Fruit fly (Drosophila melanogaster): ENCODE measurements around the gene CG46281.

Gene CG46281

DNA sequence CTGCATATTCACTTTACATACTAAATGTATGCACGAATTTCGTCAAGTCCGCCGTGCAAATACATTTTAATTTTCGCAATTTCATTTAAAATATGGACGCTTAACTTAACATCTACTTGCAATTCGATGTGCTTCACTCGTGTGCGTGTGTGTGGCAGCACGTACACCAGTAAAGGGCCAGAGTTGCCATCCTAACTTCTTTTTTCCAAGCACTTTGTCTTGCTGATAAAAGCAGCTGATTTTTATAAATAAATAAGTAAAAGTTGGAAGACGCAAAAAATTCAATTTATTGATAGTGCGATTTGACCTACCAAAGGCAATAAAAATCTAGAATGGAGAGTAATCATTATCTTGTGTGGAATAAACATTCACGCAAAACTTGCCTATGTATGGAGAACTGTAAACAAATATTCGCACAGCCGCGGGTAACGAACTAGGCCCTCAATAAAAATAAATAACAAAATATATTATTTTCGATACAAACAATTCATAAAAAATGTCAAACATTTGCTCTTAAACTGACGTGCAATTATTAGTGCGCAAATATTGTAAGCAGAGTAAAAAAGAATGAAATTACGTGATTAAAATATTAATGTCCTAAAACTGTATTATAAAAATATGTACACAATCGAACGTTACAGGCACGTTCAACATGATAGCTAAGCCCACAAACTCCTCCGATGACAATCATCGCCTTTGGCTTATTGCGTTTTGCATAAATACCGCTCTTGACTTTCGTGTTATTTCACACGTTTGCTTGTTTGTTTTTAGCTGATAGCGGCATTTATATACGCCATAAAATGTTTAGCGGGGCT, 47.7 kb downstream of the CG46281 start (continued):
- TF ChIP-seq fu2 (GFP tag; optimal IDR thresholded peaks at IDR 0.05) = no peak
- TF ChIP-seq CG1603 (tag; optimal IDR thresholded peaks at IDR 0.05) = no peak
- peak; percentile 53; the same call in 1 of the 2 replicates for TF ChIP-seq wdn (GFP tag; IDR thresholded peaks at IDR 0.05)
- no peak for TF ChIP-seq CG9876 (GFP tag; optimal IDR thresholded peaks at IDR 0.05)
- peak; percentile 60 for TF ChIP-seq fd96Cb (tag; optimal IDR thresholded peaks at IDR 0.05)
- peak; percentile 64; the same call in 1 of the 2 replicates for TF ChIP-seq Awh (GFP tag; IDR thresholded peaks at IDR 0.05)
- no peak for TF ChIP-seq CG3163 (GFP tag; optimal IDR thresholded peaks at IDR 0.05)
- peak; percentile 42 for TF ChIP-seq Asciz (GFP tag; optimal IDR thresholded peaks at IDR 0.05)
- peak; percentile 13 for TF ChIP-seq CG18764 (GFP tag; optimal IDR thresholded peaks at IDR 0.05)
- TF ChIP-seq CG12391 (tag; optimal IDR thresholded peaks at IDR 0.05) = peak; percentile 75
- TF ChIP-seq nerfin-2 (GFP tag; IDR thresholded peaks at IDR 0.05; ENCODE audit: partially characterized antibody) = no peak
- TF ChIP-seq CG4328 (GFP tag; optimal IDR thresholded peaks at IDR 0.05) = peak; percentile 58
- peak; percentile 18 for TF ChIP-seq CG1529 (GFP tag; optimal IDR thresholded peaks at IDR 0.05)
- TF ChIP-seq CG14860 (GFP tag; IDR thresholded peaks at IDR 0.05; ENCODE audit: partially characterized antibody) = no peak
- peak; percentile 65 for TF ChIP-seq CG17359 (tag; optimal IDR thresholded peaks at IDR 0.05)
- no peak for TF ChIP-seq abd-A (tag; optimal IDR thresholded peaks at IDR 0.05)
- TF ChIP-seq CrebB (tag; optimal IDR thresholded peaks at IDR 0.05) = peak; percentile 39
- peak; percentile 77 for TF ChIP-seq az2 (GFP tag; optimal IDR thresholded peaks at IDR 0.05)
- no peak for TF ChIP-seq Dp (GFP tag; optimal IDR thresholded peaks at IDR 0.05)
- peak; percentile 69 for TF ChIP-seq Xbp1 (GFP tag; optimal IDR thresholded peaks at IDR 0.05)
- 0 out of 2 replicates have a peak, but pooled peaks have one; percentile 13 for TF ChIP-seq sna (GFP tag; IDR thresholded peaks at IDR 0.05; ENCODE audit: partially characterized antibody)
- no peak for TF ChIP-seq CG10321 (GFP tag; IDR thresholded peaks at IDR 0.05)
- TF ChIP-seq CkIIα-i1 (GFP tag; IDR thresholded peaks at IDR 0.05) = no peak
- no peak for TF ChIP-seq BEAF-32 (GFP tag; optimal IDR thresholded peaks at IDR 0.05)
- peak; percentile 13; the same call in 1 of the 2 replicates for TF ChIP-seq amos (GFP tag; IDR thresholded peaks at IDR 0.05; ENCODE audit: partially characterized antibody)
- TF ChIP-seq CG1024 (GFP tag; IDR thresholded peaks at IDR 0.05) = no peak
- no peak for TF ChIP-seq CG8944 (GFP tag; optimal IDR thresholded peaks at IDR 0.05)
- TF ChIP-seq Side (GFP tag; optimal IDR thresholded peaks at IDR 0.05) = no peak
- no peak for TF ChIP-seq Dad (GFP tag; optimal IDR thresholded peaks at IDR 0.05)
- no peak for TF ChIP-seq usp (GFP tag; optimal IDR thresholded peaks at IDR 0.05)
- peak in 1 of 2 experiments; percentile 28 for TF ChIP-seq insv (GFP tag; optimal IDR thresholded peaks at IDR 0.05)
- TF ChIP-seq ssp (GFP tag; IDR thresholded peaks at IDR 0.05) = peak; percentile 14; the same call in 1 of the 2 replicates
- peak; percentile 71 for TF ChIP-seq CG13894 (tag; optimal IDR thresholded peaks at IDR 0.05)
- TF ChIP-seq Six4 (GFP tag; optimal IDR thresholded peaks at IDR 0.05) = no peak
- peak; percentile 45 for TF ChIP-seq CG6689 (GFP tag; IDR thresholded peaks at IDR 0.05)
- TF ChIP-seq scrt (GFP tag; optimal IDR thresholded peaks at IDR 0.05) = peak; percentile 55
- peak; percentile 65; the same call in 1 of the 2 replicates for TF ChIP-seq lmd (GFP tag; IDR thresholded peaks at IDR 0.05)
- peak; percentile 20 for TF ChIP-seq CG15601 (tag; optimal IDR thresholded peaks at IDR 0.05)
- peak; percentile 86 for TF ChIP-seq CG34376 (GFP tag; optimal IDR thresholded peaks at IDR 0.05)
- TF ChIP-seq CG3407 (GFP tag; optimal IDR thresholded peaks at IDR 0.05) = no peak
- no peak for TF ChIP-seq danr (GFP tag; IDR thresholded peaks at IDR 0.05)
- peak; percentile 32 for TF ChIP-seq grn (GFP tag; optimal IDR thresholded peaks at IDR 0.05)
- TF ChIP-seq E2f2 (GFP tag; IDR thresholded peaks at IDR 0.05) = peak; percentile 15; the same call in 1 of the 2 replicates
- TF ChIP-seq PHDP (tag; optimal IDR thresholded peaks at IDR 0.05) = peak; percentile 83
- TF ChIP-seq Aef1 (GFP tag; IDR thresholded peaks at IDR 0.05) = peak; percentile 71
- TF ChIP-seq CG1792 (GFP tag; optimal IDR thresholded peaks at IDR 0.05) = no peak
- no peak for TF ChIP-seq kah (GFP tag; optimal IDR thresholded peaks at IDR 0.05)
- TF ChIP-seq Doc3 (GFP tag; IDR thresholded peaks at IDR 0.05; ENCODE audit: partially characterized antibody) = no peak
- TF ChIP-seq CTCF (GFP tag; optimal IDR thresholded peaks at IDR 0.05) = no peak

Measured in whole organism, embryonic.